Worm (Caenorhabditis elegans) whole organism, L1 larva: ENCODE measurements around the gene mtr-4.

Experiments used
- C16A3.4 ChIP-seq: fragments of 150-350 bp; optimal IDR thresholded peaks from 2 replicates; lab custom pipeline; 2014; ENCODE audit warnings: missing biosample characterization, missing genetic modification characterization
- C34B4.2 ChIP-seq: sonication (generic microtip); optimal IDR thresholded peaks from 2 replicates; lab custom pipeline; 2017; ENCODE audit warnings: mild to moderate bottlenecking, missing genetic modification characterization, missing compliant biosample characterization
- F16B12.6 ChIP-seq: fragments of 150-350 bp; optimal IDR thresholded peaks from 2 replicates; lab custom pipeline; 2014; ENCODE audit warnings: missing biosample characterization, missing genetic modification characterization
- aha-1 ChIP-seq: fragments of 150-350 bp; optimal IDR thresholded peaks from 2 replicates; lab custom pipeline; 2014; ENCODE audit warnings: missing biosample characterization, missing genetic modification characterization
- alr-1 ChIP-seq: fragments of 200-800 bp; sonication (Bioruptor generic); optimal IDR thresholded peaks from 2 replicates; lab custom pipeline; 2018; ENCODE audit warnings: borderline replicate concordance, mild to moderate bottlenecking, missing genetic modification characterization, missing compliant biosample characterization
- ceh-8 ChIP-seq: fragments of 200-800 bp; sonication (Bioruptor generic); optimal IDR thresholded peaks from 2 replicates; lab custom pipeline; 2018; ENCODE audit warnings: mild to moderate bottlenecking, missing genetic modification characterization, moderate library complexity, missing compliant biosample characterization
- ces-1 ChIP-seq: fragments of 150-350 bp; optimal IDR thresholded peaks from 2 replicates; lab custom pipeline; 2014; ENCODE audit warnings: missing biosample characterization, missing genetic modification reagents, missing genetic modification characterization
- dpl-1 ChIP-seq, 3 experiments: fragments of 150-350 bp in 2 of 3; sonication (generic microtip) in 1 of 3; optimal IDR thresholded peaks; 2 replicates each; lab custom pipeline; 2014 to 2017; ENCODE audit warnings: missing biosample characterization in 3 of 3, missing genetic modification characterization in 3 of 3, missing genetic modification reagents in 3 of 3
- dsc-1 ChIP-seq: sonication (generic microtip); optimal IDR thresholded peaks from 2 replicates; lab custom pipeline; 2016; ENCODE audit warnings: mild to moderate bottlenecking, missing genetic modification characterization, missing compliant biosample characterization
- efl-1 ChIP-seq, 4 experiments: fragments of 150-350 bp; optimal IDR thresholded peaks in 3 of 4; peaks in 1 of 4; 1 replicate in 1 of 4; 2 replicates in 3 of 4; lab custom pipeline; 2014; ENCODE audit warnings: missing biosample characterization in 2 of 4, missing genetic modification characterization in 2 of 4, missing genetic modification reagents in 2 of 4
- efl-3 ChIP-seq: fragments of 200-800 bp; sonication (Bioruptor generic); optimal IDR thresholded peaks from 2 replicates; lab custom pipeline; 2018; ENCODE audit warnings: mild to moderate bottlenecking, missing genetic modification characterization, missing compliant biosample characterization
- egl-13 ChIP-seq: sonication (generic microtip); optimal IDR thresholded peaks from 2 replicates; lab custom pipeline; 2016; ENCODE audit warnings: missing genotype, missing genetic modification reagents, missing genetic modification characterization, missing compliant biosample characterization
- elt-2 ChIP-seq: sonication (generic microtip); optimal IDR thresholded peaks from 2 replicates; lab custom pipeline; 2016; ENCODE audit warnings: missing genetic modification characterization, mild to moderate bottlenecking, inconsistent platforms, missing compliant biosample characterization, missing genetic modification reagents
- elt-3 ChIP-seq, 6 experiments: fragments of 150-350 bp in 1 of 6; sonication (generic microtip); optimal IDR thresholded peaks; 2 replicates each; lab custom pipeline; 2017 to 2018; ENCODE audit warnings: missing biosample characterization in 6 of 6, missing genetic modification characterization in 6 of 6, inconsistent platforms in 1 of 6
- ets-5 ChIP-seq: fragments of 200-800 bp; sonication (Bioruptor generic); IDR thresholded peaks from 2 replicates; pipeline ENCODE4 v1.3.6; 2022; ENCODE audit warnings: missing genetic modification characterization, missing compliant biosample characterization
- fkh-8 ChIP-seq: sonication (generic microtip); optimal IDR thresholded peaks from 2 replicates; lab custom pipeline; 2016; ENCODE audit warnings: mild to moderate bottlenecking, missing genetic modification characterization, missing compliant biosample characterization
- fos-1 ChIP-seq: fragments of 150-350 bp; optimal IDR thresholded peaks from 2 replicates; lab custom pipeline; 2014; ENCODE audit warnings: missing biosample characterization, missing genetic modification characterization
- hlh-4 ChIP-seq: sonication (generic microtip); optimal IDR thresholded peaks from 2 replicates; lab custom pipeline; 2016; ENCODE audit warnings: mild to moderate bottlenecking, missing genetic modification characterization, missing compliant biosample characterization
- hpl-2 ChIP-seq: fragments of 150-350 bp; optimal IDR thresholded peaks from 2 replicates; lab custom pipeline; 2014; ENCODE audit warnings: missing biosample characterization, missing genetic modification reagents, missing genetic modification characterization
- jun-1 ChIP-seq: fragments of 150-350 bp; optimal IDR thresholded peaks from 2 replicates; lab custom pipeline; 2014; ENCODE audit warnings: missing biosample characterization, missing genetic modification reagents, missing genetic modification characterization
- lin-13 ChIP-seq: fragments of 150-350 bp; optimal IDR thresholded peaks from 2 replicates; lab custom pipeline; 2014; ENCODE audit warnings: missing biosample characterization, missing genetic modification reagents, missing genetic modification characterization
- lin-14 ChIP-seq: fragments of 200-800 bp; sonication (Bioruptor generic); optimal IDR thresholded peaks from 2 replicates; lab custom pipeline; 2018; ENCODE audit warnings: mild to moderate bottlenecking, missing genetic modification characterization, moderate library complexity, missing compliant biosample characterization
- lin-15B ChIP-seq: fragments of 150-350 bp; sonication (generic microtip); optimal IDR thresholded peaks from 3 replicates; lab custom pipeline; 2014; ENCODE audit warnings: missing biosample characterization, missing genetic modification characterization
- lin-35 ChIP-seq, 2 experiments: fragments of 150-350 bp; optimal IDR thresholded peaks; 2 replicates each; lab custom pipeline; 2014; ENCODE audit warnings: missing biosample characterization in 2 of 2, missing genetic modification characterization in 2 of 2, missing genetic modification reagents in 2 of 2
- lir-3 ChIP-seq: sonication (generic microtip); optimal IDR thresholded peaks from 2 replicates; lab custom pipeline; 2016; ENCODE audit warnings: mild to moderate bottlenecking, missing genetic modification characterization, moderate library complexity, missing compliant biosample characterization; ENCODE audit not compliant: poor library complexity
- lsy-2 ChIP-seq, 2 experiments: fragments of 150-350 bp; optimal IDR thresholded peaks; 2 replicates each; lab custom pipeline; 2014; ENCODE audit warnings: missing biosample characterization in 2 of 2, missing genetic modification characterization in 2 of 2
- mab-9 ChIP-seq: fragments of 200-800 bp; sonication (Bioruptor generic); IDR thresholded peaks from 2 replicates; pipeline ENCODE4 v1.3.6; 2022; ENCODE audit warnings: missing genetic modification reagents, missing genetic modification characterization, missing compliant biosample characterization
- mdl-1 ChIP-seq, 2 experiments: fragments of 150-350 bp; optimal IDR thresholded peaks; 2 replicates each; lab custom pipeline; 2014 to 2017; ENCODE audit warnings: missing biosample characterization in 2 of 2, missing genetic modification characterization in 2 of 2, inconsistent platforms in 1 of 2
- mef-2 ChIP-seq: fragments of 150-350 bp; optimal IDR thresholded peaks from 2 replicates; lab custom pipeline; 2014; ENCODE audit warnings: missing biosample characterization, missing genetic modification characterization
- mep-1 ChIP-seq: fragments of 150-350 bp; optimal IDR thresholded peaks from 2 replicates; lab custom pipeline; 2014; ENCODE audit warnings: missing biosample characterization, missing genetic modification characterization
- nhr-12 ChIP-seq: sonication (generic microtip); optimal IDR thresholded peaks from 2 replicates; lab custom pipeline; 2017; ENCODE audit warnings: missing biosample characterization, missing genetic modification characterization
- nhr-19 ChIP-seq: fragments of 200-800 bp; sonication (Bioruptor generic); conservative IDR thresholded peaks from 2 replicates; pipeline ENCODE4 v1.3.6; 2022; ENCODE audit warnings: missing genetic modification characterization, missing compliant biosample characterization
- nhr-20 ChIP-seq: sonication (generic microtip); optimal IDR thresholded peaks from 2 replicates; lab custom pipeline; 2016; ENCODE audit warnings: mild to moderate bottlenecking, missing genetic modification characterization, missing compliant biosample characterization
- nhr-237 ChIP-seq: fragments of 150-350 bp; optimal IDR thresholded peaks from 2 replicates; lab custom pipeline; 2014; ENCODE audit warnings: missing biosample characterization, missing genetic modification characterization
- nhr-47 ChIP-seq: sonication (generic microtip); optimal IDR thresholded peaks from 2 replicates; lab custom pipeline; 2016; ENCODE audit warnings: mild to moderate bottlenecking, missing genetic modification characterization, moderate library complexity, missing compliant biosample characterization
- nhr-76 ChIP-seq: sonication (generic microtip); optimal IDR thresholded peaks from 2 replicates; lab custom pipeline; 2017; ENCODE audit warnings: missing biosample characterization, missing genetic modification characterization
- nhr-77 ChIP-seq: fragments of 150-350 bp; optimal IDR thresholded peaks from 2 replicates; lab custom pipeline; 2014; ENCODE audit warnings: missing biosample characterization, missing genetic modification characterization
- nhr-84 ChIP-seq: sonication (generic microtip); optimal IDR thresholded peaks from 2 replicates; lab custom pipeline; 2017; ENCODE audit warnings: missing biosample characterization, missing genetic modification characterization
- nhr-90 ChIP-seq: sonication (generic microtip); optimal IDR thresholded peaks from 2 replicates; lab custom pipeline; 2016; ENCODE audit warnings: mild to moderate bottlenecking, missing genetic modification characterization, missing compliant biosample characterization; ENCODE audit not compliant: poor library complexity
- pax-3 ChIP-seq: fragments of 200-800 bp; sonication (Bioruptor generic); optimal IDR thresholded peaks from 2 replicates; lab custom pipeline; 2018; ENCODE audit warnings: mild to moderate bottlenecking, missing genetic modification characterization, moderate library complexity, missing compliant biosample characterization
- rnt-1 ChIP-seq: sonication (generic microtip); optimal IDR thresholded peaks from 2 replicates; lab custom pipeline; 2016; ENCODE audit warnings: mild to moderate bottlenecking, missing genetic modification characterization, moderate library complexity, missing compliant biosample characterization
- skn-1 ChIP-seq: fragments of 150-350 bp; optimal IDR thresholded peaks from 2 replicates; lab custom pipeline; 2014; ENCODE audit warnings: missing biosample characterization, missing genetic modification characterization
- snu-23 ChIP-seq: sonication (generic microtip); optimal IDR thresholded peaks from 2 replicates; lab custom pipeline; 2016; ENCODE audit warnings: missing genetic modification characterization, missing compliant biosample characterization
- sptf-1 ChIP-seq: fragments of 150-350 bp; optimal IDR thresholded peaks from 2 replicates; lab custom pipeline; 2014; ENCODE audit warnings: missing biosample characterization, missing genetic modification characterization
- sup-37 ChIP-seq: fragments of 200-800 bp; sonication (Bioruptor generic); optimal IDR thresholded peaks from 2 replicates; lab custom pipeline; 2018; ENCODE audit warnings: mild to moderate bottlenecking, missing genetic modification characterization, missing compliant biosample characterization
- tbx-2 ChIP-seq: sonication (generic microtip); optimal IDR thresholded peaks from 2 replicates; lab custom pipeline; 2016; ENCODE audit warnings: missing genetic modification characterization, missing compliant biosample characterization
- tlp-1 ChIP-seq: fragments of 150-350 bp; optimal IDR thresholded peaks from 2 replicates; lab custom pipeline; 2014; ENCODE audit warnings: missing biosample characterization, missing genetic modification characterization
- unc-130 ChIP-seq: fragments of 150-350 bp; optimal IDR thresholded peaks from 2 replicates; lab custom pipeline; 2017; ENCODE audit warnings: missing biosample characterization, missing genetic modification characterization, inconsistent platforms
- unc-30 ChIP-seq: sonication (generic microtip); optimal IDR thresholded peaks from 2 replicates; lab custom pipeline; 2017; ENCODE audit warnings: missing biosample characterization, missing genetic modification characterization
- unc-62 ChIP-seq: fragments of 150-350 bp; optimal IDR thresholded peaks from 2 replicates; lab custom pipeline; 2014; ENCODE audit warnings: missing biosample characterization, missing genetic modification reagents, missing genetic modification characterization
- unc-86 ChIP-seq: sonication (generic microtip); optimal IDR thresholded peaks from 2 replicates; lab custom pipeline; 2016; ENCODE audit warnings: missing genetic modification characterization, missing compliant biosample characterization
- vab-15 ChIP-seq: sonication (generic microtip); optimal IDR thresholded peaks from 2 replicates; lab custom pipeline; 2017; ENCODE audit warnings: missing genotype, mild to moderate bottlenecking, missing genetic modification characterization, missing compliant biosample characterization
- ztf-11 ChIP-seq, 2 experiments: sonication (generic microtip); optimal IDR thresholded peaks; 2 replicates each; lab custom pipeline; 2016 to 2017; ENCODE audit warnings: missing genetic modification characterization in 2 of 2, missing biosample characterization in 1 of 2, missing compliant biosample characterization in 1 of 2

mtr-4 gene

ce11 chrIV:9803544-9803943 lies 21.9 kb upstream of the mtr-4 start (continued):
- TF ChIP-seq mef-2 (tag; lab: Kevin White, UChicago) (no peak), lin-35 (GFP tag; optimal IDR thresholded peaks at IDR 0.05; lab: Kevin White, UChicago) (peak in 1 of 2 experiments; percentile 70), vab-15 (no peak), sptf-1 (tag; lab: Kevin White, UChicago) (no peak), elt-2 (tag; lab: Kevin White, UChicago) (peak; percentile 64), nhr-47 (peak; percentile 30), nhr-90 (tag; lab: Kevin White, UChicago) (peak; percentile 61), fkh-8 (tag; lab: Kevin White, UChicago) (no peak), snu-23 (GFP tag; lab: Kevin White, UChicago) (peak; percentile 82), tbx-2 (tag; lab: Kevin White, UChicago) (peak; percentile 26), mdl-1 (tag; optimal IDR thresholded peaks at IDR 0.05; lab: Kevin White, UChicago) (peak in 1 of 2 experiments; percentile 47), rnt-1 (tag; lab: Kevin White, UChicago) (peak; percentile 50), nhr-77 (tag; lab: Kevin White, UChicago) (peak; percentile 38), hlh-4 (tag; lab: Kevin White, UChicago) (no peak), nhr-76 (tag; lab: Kevin White, UChicago) (no peak), F16B12.6 (tag; lab: Kevin White, UChicago) (no peak), skn-1 (tag; lab: Kevin White, UChicago) (peak; percentile 18), mab-9 (no peak), dsc-1 (tag; lab: Kevin White, UChicago) (peak; percentile 29), ceh-8 (GFP tag; lab: Kevin White, UChicago) (no peak), nhr-20 (tag; lab: Kevin White, UChicago) (peak; percentile 90), ztf-11 (tag; optimal IDR thresholded peaks at IDR 0.05; lab: Kevin White, UChicago) (no peak), aha-1 (tag; lab: Kevin White, UChicago) (no peak), lin-14 (GFP tag; lab: Kevin White, UChicago) (peak; percentile 85), C16A3.4 (tag; lab: Kevin White, UChicago) (no peak), pax-3 (no peak), dpl-1 (GFP tag; optimal IDR thresholded peaks at IDR 0.05; lab: Kevin White, UChicago) (peak in 2 of 3 experiments; percentile 36 to 46), lsy-2 (tag; optimal IDR thresholded peaks at IDR 0.05; lab: Kevin White, UChicago) (peak; percentile 50 to 65), elt-3 (tag; optimal IDR thresholded peaks at IDR 0.05; lab: Kevin White, UChicago) (peak in 3 of 6 experiments; percentile 5 to 56 (median 33)), fos-1 (tag; lab: Kevin White, UChicago) (peak; percentile 64), C34B4.2 (tag; lab: Kevin White, UChicago) (no peak), ets-5 (GFP tag; lab: Robert Waterston, UW) (no peak), efl-1 (optimal IDR thresholded peaks at IDR 0.05; lab: Kevin White, UChicago) (peak; percentile 39 to 54), efl-1 (GFP tag; optimal IDR thresholded peaks at IDR 0.05 in 1 of 2; lab: Kevin White, UChicago) (peak; percentile 34 to 94), jun-1 (tag; lab: Kevin White, UChicago) (peak; percentile 65), unc-30 (tag; lab: Kevin White, UChicago) (no peak), alr-1 (tag; lab: Kevin White, UChicago) (no peak), mep-1 (tag; lab: Kevin White, UChicago) (peak; percentile 87), hpl-2 (GFP tag; lab: Kevin White, UChicago) (no peak), efl-3 (GFP tag; lab: Kevin White, UChicago) (no peak), nhr-19 (GFP tag; lab: Robert Waterston, UW) (peak; percentile 67), tlp-1 (no peak), lin-13 (peak; percentile 15), nhr-84 (tag; lab: Kevin White, UChicago) (no peak), lir-3 (tag; lab: Kevin White, UChicago) (peak; percentile 34), unc-62 (GFP tag; lab: Kevin White, UChicago) (no peak), unc-130 (tag; lab: Kevin White, UChicago) (no peak), sup-37 (no peak), ces-1 (no peak), nhr-237 (peak; percentile 2), lin-15B (no peak), nhr-12 (tag; lab: Kevin White, UChicago) (no peak), egl-13 (tag; lab: Kevin White, UChicago) (no peak), unc-86 (no peak)
